Fruit fly (Drosophila melanogaster): ENCODE data around the gene CG34437.

CG34437 gene

dm6 chr3R:28332137-28332671 is 48.7 kb downstream of the CG34437 start (continued):
- no peak for TF ChIP-seq Opbp (GFP tag; IDR thresholded peaks at IDR 0.05; ENCODE audit: partially characterized antibody)
- TF ChIP-seq CG9932 (GFP tag; IDR thresholded peaks at IDR 0.05), result peak; percentile 86
- peak; percentile 64 for TF ChIP-seq fd3F (GFP tag; optimal IDR thresholded peaks at IDR 0.05)
- TF ChIP-seq CG3065 (GFP tag; optimal IDR thresholded peaks at IDR 0.05), result no peak
- no peak for TF ChIP-seq kni (GFP tag; optimal IDR thresholded peaks at IDR 0.05)
- TF ChIP-seq CG14667 (GFP tag; IDR thresholded peaks at IDR 0.05), result peak; percentile 21; the same call in 1 of the 2 replicates
- peak; percentile 76 for TF ChIP-seq CG14441 (GFP tag; IDR thresholded peaks at IDR 0.05)
- no peak for TF ChIP-seq gt (GFP tag; IDR thresholded peaks at IDR 0.05)
- peak; percentile 16 for TF ChIP-seq CG3407 (GFP tag; optimal IDR thresholded peaks at IDR 0.05)
- TF ChIP-seq Eip74EF (GFP tag; optimal IDR thresholded peaks at IDR 0.05), result peak in 1 of 2 experiments; percentile 9
- no peak for TF ChIP-seq CHES-1-like (GFP tag; optimal IDR thresholded peaks at IDR 0.05)
- TF ChIP-seq CG16813 (GFP tag; IDR thresholded peaks at IDR 0.05; ENCODE audit: partially characterized antibody), result no peak
- no peak for TF ChIP-seq NC2α (GFP tag; optimal IDR thresholded peaks at IDR 0.05)
- TF ChIP-seq Elba2 (GFP tag; optimal IDR thresholded peaks at IDR 0.05), result no peak
- TF ChIP-seq caup (GFP tag; optimal IDR thresholded peaks at IDR 0.05; ENCODE audit: severe bottlenecking), result peak; percentile 73
- peak; percentile 42 for TF ChIP-seq shn (GFP tag; optimal IDR thresholded peaks at IDR 0.05)
- TF ChIP-seq az2 (GFP tag; optimal IDR thresholded peaks at IDR 0.05), result peak; percentile 47
- TF ChIP-seq CG6791 (GFP tag; IDR thresholded peaks at IDR 0.05; ENCODE audit: partially characterized antibody), result no peak
- no peak for TF ChIP-seq CG4820 (GFP tag; optimal IDR thresholded peaks at IDR 0.05)
- TF ChIP-seq CG13894 (tag; optimal IDR thresholded peaks at IDR 0.05), result peak; percentile 70
- peak; percentile 53; the same call in 1 of the 2 replicates for TF ChIP-seq HLH3B (GFP tag; IDR thresholded peaks at IDR 0.05)
- TF ChIP-seq dati (GFP tag; IDR thresholded peaks at IDR 0.05), result no peak
- TF ChIP-seq Six4 (GFP tag; optimal IDR thresholded peaks at IDR 0.05), result peak; percentile 37
- no peak for TF ChIP-seq CG4282 (GFP tag; optimal IDR thresholded peaks at IDR 0.05)
- TF ChIP-seq CG16863 (GFP tag; optimal IDR thresholded peaks at IDR 0.05), result peak; percentile 33
- TF ChIP-seq CG8359 (GFP tag; optimal IDR thresholded peaks at IDR 0.05; ENCODE audit: borderline replicate concordance), result peak; percentile 8
- peak; percentile 61 for TF ChIP-seq CG13624 (GFP tag; optimal IDR thresholded peaks at IDR 0.05)
- TF ChIP-seq Kr (GFP tag; optimal IDR thresholded peaks at IDR 0.05), result no peak
- TF ChIP-seq nau (GFP tag; optimal IDR thresholded peaks at IDR 0.05), result peak; percentile 76
- TF ChIP-seq CG2202 (tag; optimal IDR thresholded peaks at IDR 0.05), result no peak
- peak; percentile 43 for TF ChIP-seq HHEX (GFP tag; optimal IDR thresholded peaks at IDR 0.05)
- TF ChIP-seq CG7357 (GFP tag; IDR thresholded peaks at IDR 0.05), result no peak
- TF ChIP-seq tgo (GFP tag; IDR thresholded peaks at IDR 0.05), result peak; percentile 56; the same call in 2 of the 3 replicates
- TF ChIP-seq Dp (GFP tag; optimal IDR thresholded peaks at IDR 0.05), result no peak
- TF ChIP-seq ara (GFP tag; IDR thresholded peaks at IDR 0.05), result no peak
- peak; percentile 23 for TF ChIP-seq tin (GFP tag; optimal IDR thresholded peaks at IDR 0.05)
- no peak for TF ChIP-seq CG14710 (tag; optimal IDR thresholded peaks at IDR 0.05)
- TF ChIP-seq Bgb (GFP tag; IDR thresholded peaks at IDR 0.05; ENCODE audit: partially characterized antibody), result no peak; the same call in 1 of the 2 replicates
- TF ChIP-seq Oli (tag; optimal IDR thresholded peaks at IDR 0.05), result peak; percentile 67
- TF ChIP-seq CG30403 (GFP tag; optimal IDR thresholded peaks at IDR 0.05), result peak; percentile 63
- no peak for TF ChIP-seq HLH4C (GFP tag; IDR thresholded peaks at IDR 0.05; ENCODE audit: partially characterized antibody)
- no peak for TF ChIP-seq lbe (GFP tag; optimal IDR thresholded peaks at IDR 0.05)
- TF ChIP-seq Hmr (GFP tag; optimal IDR thresholded peaks at IDR 0.05), result peak; percentile 64
- TF ChIP-seq CG11398 (GFP tag; optimal IDR thresholded peaks at IDR 0.05), result no peak
- TF ChIP-seq CG15011 (GFP tag; optimal IDR thresholded peaks at IDR 0.05), result peak; percentile 15
- TF ChIP-seq CrebB (tag; optimal IDR thresholded peaks at IDR 0.05), result peak; percentile 43
- TF ChIP-seq prd (optimal IDR thresholded peaks at IDR 0.05), result no peak
- peak; percentile 63; the same call in 2 of the 3 replicates for TF ChIP-seq prd (GFP tag; IDR thresholded peaks at IDR 0.05)
- TF ChIP-seq Myb (GFP tag; optimal IDR thresholded peaks at IDR 0.05), result peak; percentile 23
- peak; percentile 36; the same call in 1 of the 3 replicates for TF ChIP-seq zfh1 (GFP tag; IDR thresholded peaks at IDR 0.05)

Data from whole organism, embryonic.